Fruit fly (Drosophila melanogaster) whole organism, embryonic: ENCODE measurements around the gene hdly.

ENCODE experiments used
- Abd-B ChIP-seq: fragments of 200-800 bp; sonication (Bioruptor generic); optimal IDR thresholded peaks from 2 replicates; lab custom pipeline; 2018; ENCODE audit warnings: missing biosample characterization, mild to moderate bottlenecking, missing genetic modification characterization, moderate library complexity
- Adf1 ChIP-seq: fragments of 200-800 bp; sonication (Bioruptor generic); IDR thresholded peaks from 2 replicates; pipeline ENCODE4 v1.3.6; 2022; ENCODE audit warnings: missing biosample characterization, missing genetic modification characterization
- Bgb ChIP-seq: fragments of 200-800 bp; sonication (Bioruptor generic); IDR thresholded peaks from 2 replicates; pipeline ENCODE4 v1.3.6; 2022; ENCODE audit warnings: missing biosample characterization, missing genetic modification characterization; ENCODE audit not compliant: partially characterized antibody
- CG10209 ChIP-seq: fragments of 200-800 bp; sonication (Bioruptor generic); optimal IDR thresholded peaks from 3 replicates; lab custom pipeline; 2017; ENCODE audit warnings: missing biosample characterization, mild to moderate bottlenecking, missing genetic modification characterization, missing genetic modification reagents
- CG10462 ChIP-seq: fragments of 200-800 bp; sonication (Bioruptor generic); optimal IDR thresholded peaks from 2 replicates; lab custom pipeline; 2016; ENCODE audit warnings: missing biosample characterization, missing genetic modification characterization
- CG11456 ChIP-seq: fragments of 200-800 bp; sonication (Bioruptor generic); IDR thresholded peaks from 3 replicates; pipeline ENCODE4 v1.3.6; 2022; ENCODE audit warnings: missing biosample characterization, missing genetic modification characterization
- CG11696 ChIP-seq: fragments of 200-800 bp; sonication (Bioruptor generic); IDR thresholded peaks from 2 replicates; pipeline ENCODE4 v1.3.6; 2022; ENCODE audit warnings: missing biosample characterization, missing genetic modification characterization
- CG12071 ChIP-seq: fragments of 200-800 bp; sonication (Bioruptor generic); optimal IDR thresholded peaks from 3 replicates; lab custom pipeline; 2018; ENCODE audit warnings: missing biosample characterization, mild to moderate bottlenecking, missing genetic modification characterization
- CG12744 ChIP-seq: fragments of 200-800 bp; sonication (Bioruptor generic); optimal IDR thresholded peaks from 2 replicates; lab custom pipeline; 2016; ENCODE audit warnings: missing biosample characterization, missing genetic modification characterization
- CG13624 ChIP-seq: fragments of 200-800 bp; sonication (Bioruptor generic); optimal IDR thresholded peaks from 2 replicates; lab custom pipeline; 2016; ENCODE audit warnings: missing biosample characterization, missing genetic modification characterization
- CG15601 ChIP-seq: fragments of 200-800 bp; sonication (Bioruptor generic); optimal IDR thresholded peaks from 3 replicates; lab custom pipeline; 2019; ENCODE audit warnings: missing biosample characterization, mild to moderate bottlenecking, missing genetic modification characterization, moderate library complexity
- CG15696 ChIP-seq: fragments of 200-800 bp; sonication (Bioruptor generic); optimal IDR thresholded peaks from 2 replicates; lab custom pipeline; 2019; ENCODE audit warnings: missing biosample characterization, mild to moderate bottlenecking, missing genetic modification characterization, moderate library complexity
- CG1602 ChIP-seq: fragments of 200-800 bp; sonication (Bioruptor generic); optimal IDR thresholded peaks from 3 replicates; lab custom pipeline; 2016; ENCODE audit warnings: missing biosample characterization, missing genetic modification characterization
- CG16815 ChIP-seq: fragments of 200-800 bp; sonication (Bioruptor generic); optimal IDR thresholded peaks from 3 replicates; lab custom pipeline; 2017; ENCODE audit warnings: missing biosample characterization, mild to moderate bottlenecking, missing genetic modification characterization
- CG17359 ChIP-seq: fragments of 200-800 bp; sonication (Bioruptor generic); optimal IDR thresholded peaks from 3 replicates; lab custom pipeline; 2018; ENCODE audit warnings: missing biosample characterization, mild to moderate bottlenecking, missing genetic modification characterization, moderate library complexity
- CG30431 ChIP-seq: fragments of 200-800 bp; sonication (Bioruptor generic); optimal IDR thresholded peaks from 2 replicates; lab custom pipeline; 2017; ENCODE audit warnings: missing biosample characterization, missing genetic modification characterization
- CG31224 ChIP-seq: fragments of 200-800 bp; sonication (Bioruptor generic); IDR thresholded peaks from 2 replicates; pipeline ENCODE4 v1.3.6; 2022; ENCODE audit warnings: missing biosample characterization, missing genetic modification characterization
- CG32532 ChIP-seq: fragments of 200-800 bp; sonication (Bioruptor generic); IDR thresholded peaks from 2 replicates; pipeline ENCODE4 v1.3.6; 2022; ENCODE audit warnings: missing biosample characterization, missing genetic modification characterization
- CG32767 ChIP-seq: fragments of 200-800 bp; sonication (Bioruptor generic); IDR thresholded peaks from 2 replicates; pipeline ENCODE4 v1.3.6; 2022; ENCODE audit warnings: missing biosample characterization, missing genetic modification characterization
- CG42726 ChIP-seq: fragments of 200-800 bp; sonication (Bioruptor generic); IDR thresholded peaks from 2 replicates; pipeline ENCODE4 v1.3.6; 2022; ENCODE audit warnings: missing biosample characterization, missing genetic modification characterization; ENCODE audit not compliant: partially characterized antibody
- CG4617 ChIP-seq: fragments of 200-800 bp; sonication (Bioruptor generic); optimal IDR thresholded peaks from 3 replicates; lab custom pipeline; 2016; ENCODE audit warnings: missing biosample characterization, missing genetic modification characterization, borderline replicate concordance
- CG7839 ChIP-seq: fragments of 200-800 bp; sonication (Bioruptor generic); optimal IDR thresholded peaks from 3 replicates; lab custom pipeline; 2018; ENCODE audit warnings: missing biosample characterization, mild to moderate bottlenecking, missing genetic modification characterization, moderate library complexity
- CG9215 ChIP-seq: fragments of 200-800 bp; sonication (Bioruptor generic); IDR thresholded peaks from 2 replicates; pipeline ENCODE4 v1.3.6; 2022; ENCODE audit warnings: missing biosample characterization, missing genetic modification characterization
- CG9797 ChIP-seq: fragments of 200-800 bp; sonication (Bioruptor generic); optimal IDR thresholded peaks from 3 replicates; lab custom pipeline; 2018; ENCODE audit warnings: missing biosample characterization, mild to moderate bottlenecking, missing genetic modification characterization
- CTCF ChIP-seq: fragments of 200-800 bp; sonication (Bioruptor generic); optimal IDR thresholded peaks from 2 replicates; lab custom pipeline; 2017; ENCODE audit warnings: missing biosample characterization, mild to moderate bottlenecking, missing genetic modification characterization, moderate library complexity
- Dip2 ChIP-seq: fragments of 200-800 bp; sonication (Bioruptor generic); IDR thresholded peaks from 2 replicates; pipeline ENCODE4 v1.3.6; 2022; ENCODE audit warnings: missing biosample characterization, missing genetic modification characterization
- Dll ChIP-seq: fragments of 200-800 bp; sonication (Bioruptor generic); IDR thresholded peaks from 4 replicates; pipeline ENCODE4 v1.3.6; 2022; ENCODE audit warnings: missing biosample characterization, missing genetic modification characterization; ENCODE audit not compliant: partially characterized antibody
- Ets65A ChIP-seq: fragments of 200-800 bp; sonication (Bioruptor generic); peaks from one replicate; lab custom pipeline; 2016; ENCODE audit warnings: missing biosample characterization, missing genetic modification characterization
- H15 ChIP-seq: fragments of 200-800 bp; sonication (Bioruptor generic); IDR thresholded peaks from 3 replicates; pipeline ENCODE4 v1.3.6; 2022; ENCODE audit warnings: missing biosample characterization, missing genetic modification characterization
- HLH4C ChIP-seq: fragments of 200-800 bp; sonication (Bioruptor generic); IDR thresholded peaks from 3 replicates; pipeline ENCODE4 v1.3.6; 2022; ENCODE audit warnings: missing biosample characterization, missing genetic modification characterization; ENCODE audit not compliant: partially characterized antibody
- Hmr ChIP-seq: fragments of 200-800 bp; sonication (Bioruptor generic); optimal IDR thresholded peaks from 3 replicates; lab custom pipeline; 2017; ENCODE audit warnings: mild to moderate bottlenecking, missing biosample characterization, missing genetic modification reagents, missing genetic modification characterization
- Hr51 ChIP-seq, 2 experiments: fragments of 200-800 bp; sonication (Bioruptor generic); optimal IDR thresholded peaks; 2 replicates in 1 of 2; 3 replicates in 1 of 2; lab custom pipeline; 2016 to 2018; ENCODE audit warnings: missing biosample characterization in 2 of 2, missing genetic modification characterization in 2 of 2, mild to moderate bottlenecking in 1 of 2, moderate library complexity in 1 of 2
- MBD-R2 ChIP-seq: fragments of 200-800 bp; sonication (Bioruptor generic); IDR thresholded peaks from 2 replicates; pipeline ENCODE4 v1.3.6; 2022; ENCODE audit warnings: missing biosample characterization, missing genetic modification characterization
- NFAT ChIP-seq: fragments of 200-800 bp; sonication (Bioruptor generic); IDR thresholded peaks from 2 replicates; pipeline ENCODE4 v1.3.6; 2022; ENCODE audit warnings: missing biosample characterization, missing genetic modification characterization
- NfI ChIP-seq: fragments of 200-800 bp; sonication (Bioruptor generic); optimal IDR thresholded peaks from 3 replicates; lab custom pipeline; 2018; ENCODE audit warnings: missing biosample characterization, mild to moderate bottlenecking, missing genetic modification characterization, moderate library complexity
- Sox100B ChIP-seq: fragments of 200-800 bp; sonication (Bioruptor generic); optimal IDR thresholded peaks from 3 replicates; lab custom pipeline; 2018; ENCODE audit warnings: missing biosample characterization, mild to moderate bottlenecking, missing genetic modification characterization
- Sry-β ChIP-seq: fragments of 200-800 bp; sonication (Bioruptor generic); optimal IDR thresholded peaks from 2 replicates; lab custom pipeline; 2018; ENCODE audit warnings: missing biosample characterization, mild to moderate bottlenecking, missing genetic modification characterization, moderate library complexity
- Sry-δ ChIP-seq: fragments of 200-800 bp; sonication (Bioruptor generic); optimal IDR thresholded peaks from 2 replicates; lab custom pipeline; 2016; ENCODE audit warnings: missing biosample characterization, missing genetic modification characterization
- TFAM ChIP-seq: fragments of 200-800 bp; sonication (Bioruptor generic); optimal IDR thresholded peaks from 2 replicates; lab custom pipeline; 2017; ENCODE audit warnings: missing biosample characterization, missing genetic modification characterization, inconsistent platforms
- ato ChIP-seq: fragments of 200-800 bp; sonication (Bioruptor generic); IDR thresholded peaks from 2 replicates; pipeline ENCODE4 v1.3.6; 2022; ENCODE audit warnings: missing biosample characterization, missing genetic modification characterization; ENCODE audit not compliant: partially characterized antibody
- bbx ChIP-seq: fragments of 200-800 bp; sonication (Bioruptor generic); IDR thresholded peaks from 2 replicates; pipeline ENCODE4 v1.3.6; 2022; ENCODE audit warnings: missing biosample characterization, missing genetic modification characterization; ENCODE audit not compliant: partially characterized antibody
- chif ChIP-seq, 2 experiments: fragments of 200-800 bp; sonication (Bioruptor generic); optimal IDR thresholded peaks; 3 replicates each; lab custom pipeline; 2016; ENCODE audit warnings: missing biosample characterization in 2 of 2, missing genetic modification characterization in 2 of 2
- ci ChIP-seq: fragments of 200-800 bp; sonication (Bioruptor generic); IDR thresholded peaks from 3 replicates; pipeline ENCODE4 v1.3.6; 2022; ENCODE audit warnings: missing biosample characterization, missing genetic modification characterization
- grau ChIP-seq: fragments of 200-800 bp; optimal IDR thresholded peaks from 3 replicates; lab custom pipeline; 2019; ENCODE audit warnings: missing biosample characterization, mild to moderate bottlenecking, missing genetic modification characterization, moderate library complexity
- hbn ChIP-seq: fragments of 200-800 bp; sonication (Bioruptor generic); IDR thresholded peaks from 2 replicates; pipeline ENCODE4 v1.3.6; 2022; ENCODE audit warnings: missing biosample characterization, missing genetic modification characterization; ENCODE audit not compliant: partially characterized antibody
- nerfin-1 ChIP-seq: fragments of 200-800 bp; sonication (Bioruptor generic); optimal IDR thresholded peaks from 3 replicates; lab custom pipeline; 2019; ENCODE audit warnings: missing biosample characterization, mild to moderate bottlenecking, missing genetic modification characterization, moderate library complexity
- nmo ChIP-seq: fragments of 200-800 bp; sonication (Bioruptor generic); optimal IDR thresholded peaks from 2 replicates; lab custom pipeline; 2018; ENCODE audit warnings: missing biosample characterization, mild to moderate bottlenecking, missing genetic modification characterization, moderate library complexity
- prd ChIP-seq, 3 experiments: fragments of >200 bp in 2 of 3; fragments of 200-800 bp in 1 of 3; sonication (Bioruptor generic) in 1 of 3; optimal IDR thresholded peaks in 2 of 3; IDR thresholded peaks in 1 of 3; 2 replicates in 2 of 3; 3 replicates in 1 of 3; pipeline versions ENCODE4 v1.3.6 to Lab custom; 2017 to 2022; ENCODE audit warnings: missing biosample characterization in 1 of 3, missing genetic modification characterization in 1 of 3
- toy ChIP-seq: fragments of 200-800 bp; sonication (Bioruptor generic); IDR thresholded peaks from 2 replicates; pipeline ENCODE4 v1.3.6; 2022; ENCODE audit warnings: missing biosample characterization, missing genetic modification characterization
- usp ChIP-seq: fragments of >200 bp; optimal IDR thresholded peaks from 2 replicates; lab custom pipeline; 2017; ENCODE audit warnings: missing biosample characterization, missing genetic modification characterization

hdly gene

DNA sequence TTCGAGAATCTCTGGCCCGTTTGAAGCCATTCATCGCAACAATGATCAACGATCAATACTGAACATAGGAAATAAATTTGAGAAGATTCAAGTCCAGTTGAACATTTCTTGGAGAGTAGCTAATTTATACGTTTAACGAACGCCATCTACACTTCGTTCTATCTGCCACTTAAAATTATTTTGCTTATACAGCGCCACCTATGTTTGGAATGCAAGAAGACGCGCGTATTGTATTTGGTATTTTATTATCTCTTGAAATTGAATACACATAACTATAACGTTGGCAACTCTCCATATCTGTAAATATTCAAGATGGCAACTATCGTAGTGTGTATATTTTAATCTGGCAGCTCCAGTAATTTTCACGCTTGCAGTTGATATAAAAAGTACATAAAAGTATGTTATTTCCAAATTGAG lies 33.9 kb downstream of the hdly start (continued):
- TF ChIP-seq nerfin-1 (tag; lab: Kevin White, UChicago) (no peak), CG15601 (peak; percentile 44), Sry-β (GFP tag; lab: Kevin White, UChicago) (no peak), CG13624 (peak; percentile 42), nmo (GFP tag; lab: Kevin White, UChicago) (no peak), prd (optimal IDR thresholded peaks at IDR 0.05; lab: Kevin White, UChicago) (no peak), prd (GFP tag; IDR thresholded peaks at IDR 0.05; lab: Robert Waterston, UW) (peak; percentile 36; the same call in 1 of the 3 replicates), TFAM (GFP tag; lab: Kevin White, UChicago) (no peak), CG4617 (GFP tag; lab: Kevin White, UChicago) (no peak), H15 (no peak), Sry-δ (GFP tag; lab: Kevin White, UChicago) (no peak), CG31224 (no peak), chif (GFP tag; optimal IDR thresholded peaks at IDR 0.05; lab: Kevin White, UChicago) (peak; percentile 30 to 54), CG32767 (GFP tag; lab: Robert Waterston, UW) (peak; percentile 61; the same call in 1 of the 2 replicates), Hr51 (GFP tag; optimal IDR thresholded peaks at IDR 0.05; lab: Kevin White, UChicago) (peak in 1 of 2 experiments; percentile 3), Abd-B (GFP tag; lab: Kevin White, UChicago) (peak; percentile 54), CG30431 (GFP tag; lab: Kevin White, UChicago) (no peak), Dip2 (GFP tag; lab: Robert Waterston, UW) (peak; percentile 99), CG11696 (no peak), CG15696 (tag; lab: Kevin White, UChicago) (peak; percentile 53), Ets65A (no peak), grau (tag; lab: Kevin White, UChicago) (peak; percentile 40), CG9797 (GFP tag; lab: Kevin White, UChicago) (no peak), Adf1 (GFP tag; lab: Robert Waterston, UW) (no peak), CG9215 (GFP tag; lab: Robert Waterston, UW) (peak; percentile 27; the same call in 1 of the 2 replicates), CG10462 (no peak), toy (GFP tag; lab: Robert Waterston, UW) (no peak), Bgb (no peak; the same call in 1 of the 2 replicates), NFAT (GFP tag; lab: Robert Waterston, UW) (peak; percentile 77), bbx (GFP tag; lab: Robert Waterston, UW) (peak; percentile 38; the same call in 1 of the 2 replicates), MBD-R2 (GFP tag; lab: Robert Waterston, UW) (no peak), usp (GFP tag; lab: Kevin White, UChicago) (no peak), CTCF (peak; percentile 99), CG16815 (GFP tag; lab: Kevin White, UChicago) (no peak), Hmr (GFP tag; lab: Kevin White, UChicago) (peak; percentile 61), Sox100B (no peak), CG17359 (tag; lab: Kevin White, UChicago) (peak; percentile 3), CG7839 (tag; lab: Kevin White, UChicago) (peak; percentile 12), CG12071 (GFP tag; lab: Kevin White, UChicago) (no peak), HLH4C (GFP tag; lab: Robert Waterston, UW) (no peak), Dll (no peak), CG11456 (GFP tag; lab: Robert Waterston, UW) (peak; percentile 84), ato (no peak), CG12744 (peak; percentile 39), CG42726 (GFP tag; lab: Robert Waterston, UW) (peak; percentile 71), CG10209 (GFP tag; lab: Kevin White, UChicago) (no peak), ci (GFP tag; lab: Robert Waterston, UW) (peak; percentile 42; the same call in 1 of the 3 replicates), CG32532 (peak; percentile 80), CG1602 (GFP tag; lab: Kevin White, UChicago) (peak; percentile 2), NfI (GFP tag; lab: Kevin White, UChicago) (peak; percentile 63), hbn (GFP tag; lab: Robert Waterston, UW) (no peak)
